Fruit fly (Drosophila melanogaster) whole organism, embryonic: ENCODE data around the gene Dok.
A peak's percentile ranks its signal among the peaks of the same experiment; 100 is the strongest.

Source experiments
- ATbp ChIP-seq: fragments of 200-800 bp; sonication (Bioruptor generic); optimal IDR thresholded peaks from 2 replicates; lab custom pipeline; 2017; ENCODE audit warnings: missing biosample characterization, mild to moderate bottlenecking, missing genetic modification characterization, missing genetic modification reagents
- Awh ChIP-seq: fragments of 200-800 bp; sonication (Bioruptor generic); IDR thresholded peaks from 2 replicates; pipeline ENCODE4, ENCODE4 v1.3.6; 2022; ENCODE audit warnings: missing biosample characterization, missing genetic modification characterization
- B-H1 ChIP-seq: fragments of 200-800 bp; sonication (Bioruptor generic); IDR thresholded peaks from 3 replicates; pipeline ENCODE4 v1.3.6; 2022; ENCODE audit warnings: missing biosample characterization, missing genetic modification characterization
- Bgb ChIP-seq: fragments of 200-800 bp; sonication (Bioruptor generic); IDR thresholded peaks from 2 replicates; pipeline ENCODE4 v1.3.6; 2022; ENCODE audit warnings: missing biosample characterization, missing genetic modification characterization; ENCODE audit not compliant: partially characterized antibody
- C15 ChIP-seq: fragments of 200-800 bp; sonication (Bioruptor generic); IDR thresholded peaks from 3 replicates; pipeline ENCODE4 v1.3.6; 2022; ENCODE audit warnings: missing biosample characterization, missing genetic modification characterization
- CG13775 ChIP-seq: fragments of 200-800 bp; sonication (Bioruptor generic); optimal IDR thresholded peaks from 3 replicates; lab custom pipeline; 2017; ENCODE audit warnings: missing biosample characterization, mild to moderate bottlenecking, missing genetic modification characterization
- CG15073 ChIP-seq: fragments of 200-800 bp; sonication (Bioruptor generic); optimal IDR thresholded peaks from 2 replicates; lab custom pipeline; 2016; ENCODE audit warnings: missing biosample characterization, missing genetic modification characterization
- CG1832 ChIP-seq: fragments of 200-800 bp; sonication (Bioruptor generic); optimal IDR thresholded peaks from 2 replicates; lab custom pipeline; 2017; ENCODE audit warnings: missing biosample characterization, mild to moderate bottlenecking, missing genetic modification characterization, inconsistent platforms
- CG2116 ChIP-seq: fragments of 200-800 bp; sonication (Bioruptor generic); optimal IDR thresholded peaks from 3 replicates; lab custom pipeline; 2018; ENCODE audit warnings: missing biosample characterization, mild to moderate bottlenecking, missing genetic modification characterization
- CG3163 ChIP-seq: fragments of 200-800 bp; sonication (Bioruptor generic); optimal IDR thresholded peaks from 3 replicates; lab custom pipeline; 2016; ENCODE audit warnings: missing biosample characterization, missing genetic modification characterization
- CG32532 ChIP-seq: fragments of 200-800 bp; sonication (Bioruptor generic); IDR thresholded peaks from 2 replicates; pipeline ENCODE4 v1.3.6; 2022; ENCODE audit warnings: missing biosample characterization, missing genetic modification characterization
- CG32772 ChIP-seq: fragments of 200-800 bp; sonication (Bioruptor generic); IDR thresholded peaks from 2 replicates; pipeline ENCODE4 v1.3.6; 2022; ENCODE audit warnings: missing biosample characterization, missing genetic modification characterization
- CG5953 ChIP-seq: fragments of 200-800 bp; sonication (Bioruptor generic); IDR thresholded peaks from 2 replicates; pipeline ENCODE4 v1.3.6; 2022; ENCODE audit warnings: missing biosample characterization, missing genetic modification characterization
- CG6175 ChIP-seq: fragments of 200-800 bp; sonication (Bioruptor generic); IDR thresholded peaks from 3 replicates; pipeline ENCODE4 v1.3.6; 2022; ENCODE audit warnings: missing biosample characterization, missing genetic modification characterization
- CG7271 ChIP-seq: fragments of 200-800 bp; sonication (Bioruptor generic); optimal IDR thresholded peaks from 2 replicates; lab custom pipeline; 2018; ENCODE audit warnings: missing biosample characterization, mild to moderate bottlenecking, missing genetic modification characterization, moderate library complexity
- CG8290 ChIP-seq, 3 experiments: fragments of 200-800 bp; sonication (Bioruptor generic); optimal IDR thresholded peaks; 2 replicates each; lab custom pipeline; 2016 to 2019; ENCODE audit warnings: missing biosample characterization in 3 of 3, missing genetic modification characterization in 3 of 3, mild to moderate bottlenecking in 2 of 3, moderate library complexity in 1 of 3
- CG8765 ChIP-seq: fragments of 200-800 bp; sonication (Bioruptor generic); IDR thresholded peaks from 2 replicates; pipeline ENCODE4 v1.3.6; 2022; ENCODE audit warnings: missing biosample characterization, missing genetic modification characterization
- CG9437 ChIP-seq: fragments of 200-800 bp; sonication (Bioruptor generic); optimal IDR thresholded peaks from 2 replicates; lab custom pipeline; 2018; ENCODE audit warnings: missing biosample characterization, mild to moderate bottlenecking, missing genetic modification characterization
- CkIIα-i1 ChIP-seq: fragments of 200-800 bp; sonication (Bioruptor generic); IDR thresholded peaks from 2 replicates; pipeline ENCODE4 v1.3.6; 2022; ENCODE audit warnings: missing biosample characterization, missing genetic modification characterization
- CoRest ChIP-seq: fragments of 200-800 bp; sonication (Bioruptor generic); optimal IDR thresholded peaks from 3 replicates; lab custom pipeline; 2018; ENCODE audit warnings: missing biosample characterization, mild to moderate bottlenecking, missing genetic modification characterization, moderate library complexity
- CrebB ChIP-seq: fragments of 200-800 bp; sonication (Bioruptor generic); optimal IDR thresholded peaks from 3 replicates; lab custom pipeline; 2018; ENCODE audit warnings: missing biosample characterization, mild to moderate bottlenecking, missing genetic modification characterization
- Dad ChIP-seq: fragments of 200-800 bp; sonication (Bioruptor generic); optimal IDR thresholded peaks from 3 replicates; lab custom pipeline; 2016; ENCODE audit warnings: missing biosample characterization, missing genetic modification characterization
- Dek ChIP-seq: fragments of 200-800 bp; sonication (Bioruptor generic); optimal IDR thresholded peaks from 3 replicates; lab custom pipeline; 2019; ENCODE audit warnings: missing biosample characterization, mild to moderate bottlenecking, missing genetic modification characterization, moderate library complexity
- Drgx ChIP-seq: fragments of 200-800 bp; sonication (Bioruptor generic); IDR thresholded peaks from 2 replicates; pipeline ENCODE4 v1.3.6; 2022; ENCODE audit warnings: missing biosample characterization, missing genetic modification characterization
- HLH54F ChIP-seq: fragments of 200-800 bp; sonication (Bioruptor generic); optimal IDR thresholded peaks from 3 replicates; lab custom pipeline; 2016; ENCODE audit warnings: missing biosample characterization, missing genetic modification characterization
- Hr78 ChIP-seq, 2 experiments: fragments of 200-800 bp in 1 of 2; fragments of >200 bp in 1 of 2; sonication (Bioruptor generic) in 1 of 2; optimal IDR thresholded peaks; 2 replicates each; lab custom pipeline; 2017 to 2019; ENCODE audit warnings: missing biosample characterization in 2 of 2, missing genetic modification characterization in 2 of 2, mild to moderate bottlenecking in 1 of 2, moderate library complexity in 1 of 2
- Nf-YC ChIP-seq: fragments of 200-800 bp; optimal IDR thresholded peaks from 3 replicates; lab custom pipeline; 2019; ENCODE audit warnings: missing biosample characterization, mild to moderate bottlenecking, missing genetic modification characterization, moderate library complexity
- ac ChIP-seq: fragments of 200-800 bp; sonication (Bioruptor generic); optimal IDR thresholded peaks from 3 replicates; lab custom pipeline; 2017; ENCODE audit warnings: missing biosample characterization, mild to moderate bottlenecking, missing genetic modification characterization
- ase ChIP-seq: fragments of 200-800 bp; sonication (Bioruptor generic); IDR thresholded peaks from 3 replicates; pipeline ENCODE4 v1.3.6; 2022; ENCODE audit warnings: missing biosample characterization, missing genetic modification characterization
- ato ChIP-seq: fragments of 200-800 bp; sonication (Bioruptor generic); IDR thresholded peaks from 2 replicates; pipeline ENCODE4 v1.3.6; 2022; ENCODE audit warnings: missing biosample characterization, missing genetic modification characterization; ENCODE audit not compliant: partially characterized antibody
- bbx ChIP-seq: fragments of 200-800 bp; sonication (Bioruptor generic); IDR thresholded peaks from 2 replicates; pipeline ENCODE4 v1.3.6; 2022; ENCODE audit warnings: missing biosample characterization, missing genetic modification characterization; ENCODE audit not compliant: partially characterized antibody
- bcd ChIP-seq: fragments of 200-800 bp; sonication (Bioruptor generic); optimal IDR thresholded peaks from 2 replicates; lab custom pipeline; 2017; ENCODE audit warnings: missing biosample characterization, mild to moderate bottlenecking, missing genetic modification characterization
- btn ChIP-seq: fragments of 200-800 bp; sonication (Bioruptor generic); optimal IDR thresholded peaks from 2 replicates; lab custom pipeline; 2016; ENCODE audit warnings: missing biosample characterization, missing genetic modification characterization
- chinmo ChIP-seq: fragments of 200-800 bp; sonication (Bioruptor generic); IDR thresholded peaks from 4 replicates; pipeline ENCODE4 v1.3.6; 2022; ENCODE audit warnings: missing biosample characterization, missing genetic modification characterization; ENCODE audit not compliant: partially characterized antibody
- crc ChIP-seq: fragments of 200-800 bp; sonication (Bioruptor generic); optimal IDR thresholded peaks from 2 replicates; lab custom pipeline; 2016; ENCODE audit warnings: missing biosample characterization, missing genetic modification characterization
- cwo ChIP-seq: fragments of 200-800 bp; sonication (Bioruptor generic); optimal IDR thresholded peaks from 3 replicates; lab custom pipeline; 2017; ENCODE audit warnings: missing biosample characterization, missing genetic modification characterization, mild to moderate bottlenecking, moderate library complexity, missing genetic modification reagents
- dysf ChIP-seq: fragments of 200-800 bp; sonication (Bioruptor generic); IDR thresholded peaks from 3 replicates; pipeline ENCODE4 v1.3.6; 2022; ENCODE audit warnings: missing biosample characterization, missing genetic modification characterization
- fd3F ChIP-seq: fragments of 200-800 bp; sonication (Bioruptor generic); optimal IDR thresholded peaks from 2 replicates; lab custom pipeline; 2018; ENCODE audit warnings: missing biosample characterization, mild to moderate bottlenecking, missing genetic modification characterization, moderate library complexity
- gfzf ChIP-seq: fragments of 200-800 bp; sonication (Bioruptor generic); optimal IDR thresholded peaks from 2 replicates; lab custom pipeline; 2016; ENCODE audit warnings: missing biosample characterization, mild to moderate bottlenecking, missing genetic modification characterization, moderate library complexity
- gsb-n ChIP-seq: fragments of 200-800 bp; sonication (Bioruptor generic); optimal IDR thresholded peaks from 3 replicates; lab custom pipeline; 2018; ENCODE audit warnings: missing biosample characterization, mild to moderate bottlenecking, missing genetic modification characterization
- h ChIP-seq: fragments of >200 bp; optimal IDR thresholded peaks from 2 replicates; lab custom pipeline; 2017
- nmo ChIP-seq: fragments of 200-800 bp; sonication (Bioruptor generic); optimal IDR thresholded peaks from 2 replicates; lab custom pipeline; 2018; ENCODE audit warnings: missing biosample characterization, mild to moderate bottlenecking, missing genetic modification characterization, moderate library complexity
- rib ChIP-seq: fragments of 200-800 bp; sonication (Bioruptor generic); IDR thresholded peaks from 2 replicates; pipeline ENCODE4 v1.3.6; 2022; ENCODE audit warnings: missing biosample characterization, missing genetic modification characterization
- row ChIP-seq: fragments of 200-800 bp; sonication (Bioruptor generic); IDR thresholded peaks from 3 replicates; pipeline ENCODE4 v1.3.6; 2022; ENCODE audit warnings: missing biosample characterization, missing genetic modification characterization
- scrt ChIP-seq: fragments of 200-800 bp; sonication (Bioruptor generic); optimal IDR thresholded peaks from 2 replicates; lab custom pipeline; 2018; ENCODE audit warnings: missing biosample characterization, mild to moderate bottlenecking, missing genetic modification characterization, moderate library complexity
- sd ChIP-seq: fragments of 200-800 bp; sonication (Bioruptor generic); optimal IDR thresholded peaks from 3 replicates; lab custom pipeline; 2018; ENCODE audit warnings: missing biosample characterization, mild to moderate bottlenecking, missing genetic modification characterization, moderate library complexity
- tll ChIP-seq, 2 experiments: fragments of 200-800 bp in 1 of 2; fragments of >200 bp in 1 of 2; sonication (Bioruptor generic) in 1 of 2; optimal IDR thresholded peaks; 2 replicates each; lab custom pipeline; 2017 to 2019; ENCODE audit warnings: missing biosample characterization in 2 of 2, missing genetic modification characterization in 2 of 2, mild to moderate bottlenecking in 1 of 2, moderate library complexity in 1 of 2

Gene Dok

dm6 chrX:7336962-7337844 lies 13.2 kb downstream of the Dok start, which contains the start of gene CBP (continued):
- no peak; the same call in none of the 2 replicates for TF ChIP-seq rib
- peak; percentile 95 for TF ChIP-seq CG8765 (GFP tag; lab: Robert Waterston, UW)
- TF ChIP-seq CG15073 (GFP tag; lab: Kevin White, UChicago): peak; percentile 84
- peak; percentile 83 for TF ChIP-seq CG2116 (GFP tag; lab: Kevin White, UChicago)
- TF ChIP-seq CG7271 (tag; lab: Kevin White, UChicago): peak; percentile 92
- TF ChIP-seq Hr78 (GFP tag; optimal IDR thresholded peaks at IDR 0.05; lab: Kevin White, UChicago): peak in 1 of 2 experiments; percentile 90
- peak; percentile 99 for TF ChIP-seq ac (GFP tag; lab: Kevin White, UChicago)
- peak; percentile 98 for TF ChIP-seq bcd (GFP tag; lab: Kevin White, UChicago)
- peak; percentile 97 for TF ChIP-seq CrebB (tag; lab: Kevin White, UChicago)
- TF ChIP-seq Drgx (GFP tag; lab: Robert Waterston, UW): peak; percentile 90
- peak; percentile 90 for TF ChIP-seq sd (tag; lab: Kevin White, UChicago)
- TF ChIP-seq h: no peak
- TF ChIP-seq bbx (GFP tag; lab: Robert Waterston, UW): peak; percentile 30; the same call in 1 of the 2 replicates
- peak; percentile 99 for TF ChIP-seq gsb-n (tag; lab: Kevin White, UChicago)
- peak; percentile 97 for TF ChIP-seq CG13775 (GFP tag; lab: Kevin White, UChicago)
- TF ChIP-seq Bgb (GFP tag; lab: Robert Waterston, UW): 0 out of 2 replicates have a peak, but pooled peaks have one; percentile 15
- TF ChIP-seq Nf-YC (tag; lab: Kevin White, UChicago): peak; percentile 87
- peak; percentile 99 for TF ChIP-seq ATbp (GFP tag; lab: Kevin White, UChicago)
- peak; percentile 94 for TF ChIP-seq B-H1
- 0 out of 2 replicates have a peak, but pooled peaks have one; percentile 33 for TF ChIP-seq ato (GFP tag; lab: Robert Waterston, UW)
- peak; percentile 95 for TF ChIP-seq row (GFP tag; lab: Robert Waterston, UW)
- peak; percentile 82; the same call in 2 of the 3 replicates for TF ChIP-seq CG6175 (GFP tag; lab: Robert Waterston, UW)
- peak; percentile 81; the same call in 2 of the 3 replicates for TF ChIP-seq C15 (GFP tag; lab: Robert Waterston, UW)
- TF ChIP-seq nmo: peak; percentile 99
- peak in 1 of 2 experiments; percentile 73 for TF ChIP-seq tll (GFP tag; optimal IDR thresholded peaks at IDR 0.05; lab: Kevin White, UChicago)
- TF ChIP-seq CkIIα-i1: 0 out of 2 replicates have a peak, but pooled peaks have one; percentile 53
- TF ChIP-seq HLH54F (GFP tag; lab: Kevin White, UChicago): peak; percentile 93
- TF ChIP-seq CG1832 (GFP tag; lab: Kevin White, UChicago): no peak
- peak; percentile 94 for TF ChIP-seq Dek (tag; lab: Kevin White, UChicago)
- TF ChIP-seq dysf (GFP tag; lab: Robert Waterston, UW): peak; percentile 97
- TF ChIP-seq fd3F (GFP tag; lab: Kevin White, UChicago): peak; percentile 94
- TF ChIP-seq btn: peak; percentile 96
- TF ChIP-seq scrt (GFP tag; lab: Kevin White, UChicago): peak; percentile 94
- TF ChIP-seq crc (GFP tag; lab: Kevin White, UChicago): peak; percentile 96
- peak; percentile 88 for TF ChIP-seq CG3163 (GFP tag; lab: Kevin White, UChicago)
- peak; percentile 95 for TF ChIP-seq CG32772 (GFP tag; lab: Robert Waterston, UW)
- peak; percentile 91 for TF ChIP-seq CG5953 (GFP tag; lab: Robert Waterston, UW)
- TF ChIP-seq CG32532 (GFP tag; lab: Robert Waterston, UW): peak; percentile 94
- TF ChIP-seq Awh (GFP tag; lab: Robert Waterston, UW): peak; percentile 96
- peak; percentile 16 for TF ChIP-seq gfzf (GFP tag; lab: Kevin White, UChicago)
- TF ChIP-seq chinmo (GFP tag; lab: Robert Waterston, UW): peak; percentile 65; the same call in 2 of the 4 replicates
- peak; percentile 92 for TF ChIP-seq ase (GFP tag; lab: Robert Waterston, UW)
- peak; percentile 97 for TF ChIP-seq CG8290 (GFP tag; optimal IDR thresholded peaks at IDR 0.05; lab: Kevin White, UChicago)
- peak; percentile 94 to 98 for TF ChIP-seq CG8290 (tag; optimal IDR thresholded peaks at IDR 0.05; lab: Kevin White, UChicago)
- TF ChIP-seq Dad (GFP tag; lab: Kevin White, UChicago): peak; percentile 95
- TF ChIP-seq CoRest: peak; percentile 98
- peak; percentile 94 for TF ChIP-seq cwo (GFP tag; lab: Kevin White, UChicago)
- peak; percentile 91 for TF ChIP-seq CG9437
